Fruit fly (Drosophila melanogaster) whole organism, prepupa: ENCODE data around the gene CG33631.

ENCODE experiments used
- Blimp-1 ChIP-seq: fragments of 200-800 bp; sonication (Bioruptor generic); optimal IDR thresholded peaks from 3 replicates; lab custom pipeline; 2017; ENCODE audit warnings: missing biosample characterization, missing genetic modification characterization, mild to moderate bottlenecking, moderate library complexity, missing genetic modification reagents
- CG10669 ChIP-seq: fragments of 200-800 bp; sonication (Bioruptor generic); optimal IDR thresholded peaks from 3 replicates; lab custom pipeline; 2018; ENCODE audit warnings: missing biosample characterization, mild to moderate bottlenecking, missing genetic modification characterization, moderate library complexity
- CG11762 ChIP-seq: fragments of 200-800 bp; sonication (Bioruptor generic); optimal IDR thresholded peaks from 3 replicates; lab custom pipeline; 2016; ENCODE audit warnings: missing biosample characterization, missing genetic modification characterization; ENCODE audit not compliant: insufficient read depth
- CG11902 ChIP-seq: fragments of 200-800 bp; sonication (Bioruptor generic); optimal IDR thresholded peaks from 3 replicates; lab custom pipeline; 2016; ENCODE audit warnings: missing biosample characterization, missing genetic modification characterization
- CG15336 ChIP-seq: fragments of 200-800 bp; sonication (Bioruptor generic); IDR thresholded peaks from 2 replicates; pipeline ENCODE4 v1.3.6; 2022; ENCODE audit warnings: missing biosample characterization, missing genetic modification characterization
- CG1621 ChIP-seq: fragments of 200-800 bp; sonication (Bioruptor generic); optimal IDR thresholded peaks from 3 replicates; lab custom pipeline; 2018; ENCODE audit warnings: missing biosample characterization, mild to moderate bottlenecking, missing genetic modification characterization
- CG16779 ChIP-seq: fragments of 200-800 bp; sonication (Bioruptor generic); optimal IDR thresholded peaks from 3 replicates; lab custom pipeline; 2017; ENCODE audit warnings: missing biosample characterization, mild to moderate bottlenecking, missing genetic modification characterization
- CG3032 ChIP-seq: fragments of 200-800 bp; optimal IDR thresholded peaks from 2 replicates; lab custom pipeline; 2019; ENCODE audit warnings: missing biosample characterization, mild to moderate bottlenecking, missing genetic modification characterization, moderate library complexity
- CG32006 ChIP-seq: fragments of 200-800 bp; sonication (Bioruptor generic); optimal IDR thresholded peaks from 3 replicates; lab custom pipeline; 2017; ENCODE audit warnings: missing biosample characterization, mild to moderate bottlenecking, missing genetic modification characterization
- CG34406 ChIP-seq: fragments of 200-800 bp; sonication (Bioruptor generic); optimal IDR thresholded peaks from 3 replicates; lab custom pipeline; 2016; ENCODE audit warnings: missing biosample characterization, missing genetic modification characterization
- CG4318 ChIP-seq: fragments of 200-800 bp; sonication (Bioruptor generic); optimal IDR thresholded peaks from 3 replicates; lab custom pipeline; 2017; ENCODE audit warnings: missing biosample characterization, mild to moderate bottlenecking, missing genetic modification characterization
- CG6163 ChIP-seq: fragments of 200-800 bp; sonication (Bioruptor generic); IDR thresholded peaks from 3 replicates; pipeline ENCODE4 v1.3.6; 2022; ENCODE audit warnings: missing biosample characterization, missing genetic modification characterization
- CG6792 ChIP-seq: fragments of 200-800 bp; sonication (Bioruptor generic); optimal IDR thresholded peaks from 3 replicates; lab custom pipeline; 2016; ENCODE audit warnings: missing biosample characterization, missing genetic modification characterization
- CG6808 ChIP-seq: fragments of 200-800 bp; sonication (Bioruptor generic); optimal IDR thresholded peaks from 3 replicates; lab custom pipeline; 2017; ENCODE audit warnings: missing biosample characterization, missing genetic modification characterization, mild to moderate bottlenecking, moderate library complexity, missing genetic modification reagents
- CG6854 ChIP-seq: fragments of 200-800 bp; sonication (Bioruptor generic); optimal IDR thresholded peaks from 2 replicates; lab custom pipeline; 2017; ENCODE audit warnings: missing biosample characterization, mild to moderate bottlenecking, missing genetic modification characterization
- CG7368 ChIP-seq: fragments of 200-800 bp; sonication (Bioruptor generic); optimal IDR thresholded peaks from 3 replicates; lab custom pipeline; 2016; ENCODE audit warnings: missing biosample characterization, missing genetic modification characterization
- CG8119 ChIP-seq: fragments of 200-800 bp; sonication (Bioruptor generic); IDR thresholded peaks from 3 replicates; pipeline ENCODE4 v1.3.6; 2022; ENCODE audit warnings: missing biosample characterization, missing genetic modification characterization
- CG8319 ChIP-seq: fragments of 200-800 bp; sonication (Bioruptor generic); optimal IDR thresholded peaks from 3 replicates; lab custom pipeline; 2016; ENCODE audit warnings: missing biosample characterization, missing genetic modification characterization
- CG8632 ChIP-seq: fragments of 200-800 bp; sonication (Bioruptor generic); optimal IDR thresholded peaks from 3 replicates; lab custom pipeline; 2016; ENCODE audit warnings: missing biosample characterization, missing genetic modification characterization
- CG9139 ChIP-seq: fragments of 200-800 bp; sonication (Bioruptor generic); optimal IDR thresholded peaks from 3 replicates; lab custom pipeline; 2017; ENCODE audit warnings: missing biosample characterization, mild to moderate bottlenecking, missing genetic modification characterization
- Eip75B ChIP-seq: fragments of 200-800 bp; sonication (Bioruptor generic); optimal IDR thresholded peaks from 3 replicates; lab custom pipeline; 2016; ENCODE audit warnings: missing biosample characterization, missing genetic modification characterization
- Eip78C ChIP-seq: fragments of 200-800 bp; sonication (Bioruptor generic); peaks from one replicate; lab custom pipeline; 2016; ENCODE audit warnings: missing biosample characterization, missing genetic modification characterization
- Eip93F ChIP-seq: fragments of 200-800 bp; sonication (Bioruptor generic); optimal IDR thresholded peaks from 2 replicates; lab custom pipeline; 2016; ENCODE audit warnings: missing biosample characterization, mild to moderate bottlenecking, missing genetic modification characterization
- Ets21C ChIP-seq: fragments of 200-800 bp; sonication (Bioruptor generic); optimal IDR thresholded peaks from 3 replicates; lab custom pipeline; 2016; ENCODE audit warnings: missing biosample characterization, missing genetic modification characterization
- Ets96B ChIP-seq: fragments of 200-800 bp; optimal IDR thresholded peaks from 2 replicates; lab custom pipeline; 2019; ENCODE audit warnings: missing biosample characterization, mild to moderate bottlenecking, missing genetic modification characterization, moderate library complexity
- Gug ChIP-seq: fragments of 200-800 bp; sonication (Bioruptor generic); IDR thresholded peaks from 2 replicates; pipeline ENCODE4 v1.3.6; 2022; ENCODE audit warnings: missing biosample characterization, missing genetic modification characterization
- Hr38 ChIP-seq: sonication (Bioruptor generic); optimal IDR thresholded peaks from 2 replicates; lab custom pipeline; 2016; ENCODE audit warnings: missing biosample characterization, missing genetic modification characterization
- Hr4 ChIP-seq: fragments of 200-800 bp; sonication (Bioruptor generic); optimal IDR thresholded peaks from 3 replicates; lab custom pipeline; 2016; ENCODE audit warnings: missing biosample characterization, missing genetic modification characterization
- Lpt ChIP-seq: fragments of 200-800 bp; sonication (Bioruptor generic); optimal IDR thresholded peaks from 3 replicates; lab custom pipeline; 2016; ENCODE audit warnings: missing biosample characterization, missing genetic modification characterization
- Met ChIP-seq: fragments of 200-800 bp; sonication (Bioruptor generic); optimal IDR thresholded peaks from 3 replicates; lab custom pipeline; 2016; ENCODE audit warnings: missing biosample characterization, missing genetic modification characterization
- OdsH ChIP-seq: fragments of 200-800 bp; sonication (Bioruptor generic); optimal IDR thresholded peaks from 3 replicates; lab custom pipeline; 2016; ENCODE audit warnings: missing biosample characterization, missing genetic modification characterization
- Smox ChIP-seq: fragments of 200-800 bp; sonication (Bioruptor generic); optimal IDR thresholded peaks from 3 replicates; lab custom pipeline; 2016; ENCODE audit warnings: missing biosample characterization, missing genetic modification characterization
- Sox102F ChIP-seq: fragments of 200-800 bp; sonication (Bioruptor generic); optimal IDR thresholded peaks from 2 replicates; lab custom pipeline; 2016; ENCODE audit warnings: missing biosample characterization, mild to moderate bottlenecking, missing genetic modification characterization
- Sox14 ChIP-seq: fragments of 200-800 bp; sonication (Bioruptor generic); optimal IDR thresholded peaks from 3 replicates; lab custom pipeline; 2016; ENCODE audit warnings: missing biosample characterization, missing genetic modification characterization
- Sox15 ChIP-seq: fragments of 200-800 bp; sonication (Bioruptor generic); optimal IDR thresholded peaks from 3 replicates; lab custom pipeline; 2016; ENCODE audit warnings: missing biosample characterization, missing genetic modification characterization
- achi ChIP-seq: fragments of 200-800 bp; sonication (Bioruptor generic); optimal IDR thresholded peaks from 3 replicates; lab custom pipeline; 2016; ENCODE audit warnings: missing biosample characterization, missing genetic modification characterization
- acj6 ChIP-seq: fragments of 200-800 bp; sonication (Bioruptor generic); optimal IDR thresholded peaks from 3 replicates; lab custom pipeline; 2016; ENCODE audit warnings: missing biosample characterization, missing genetic modification characterization
- cyc ChIP-seq: fragments of 200-800 bp; sonication (Bioruptor generic); optimal IDR thresholded peaks from 3 replicates; lab custom pipeline; 2016; ENCODE audit warnings: missing biosample characterization, missing genetic modification characterization
- dac ChIP-seq: fragments of 200-800 bp; sonication (Bioruptor generic); optimal IDR thresholded peaks from 2 replicates; lab custom pipeline; 2017; ENCODE audit warnings: missing biosample characterization, mild to moderate bottlenecking, missing genetic modification characterization
- dsx ChIP-seq: fragments of 200-800 bp; optimal IDR thresholded peaks from 3 replicates; lab custom pipeline; 2019; ENCODE audit warnings: missing biosample characterization, mild to moderate bottlenecking, missing genetic modification characterization, moderate library complexity; ENCODE audit not compliant: poor library complexity, severe bottlenecking
- eg ChIP-seq: fragments of 200-800 bp; sonication (Bioruptor generic); IDR thresholded peaks from 3 replicates; pipeline ENCODE4 v1.3.6; 2022; ENCODE audit warnings: missing biosample characterization, missing genetic modification characterization
- esn ChIP-seq: fragments of 200-800 bp; sonication (Bioruptor generic); optimal IDR thresholded peaks from 2 replicates; lab custom pipeline; 2016; ENCODE audit warnings: missing biosample characterization, mild to moderate bottlenecking, missing genetic modification characterization, moderate library complexity
- fd59A ChIP-seq: fragments of 200-800 bp; sonication (Bioruptor generic); optimal IDR thresholded peaks from 2 replicates; lab custom pipeline; 2017; ENCODE audit warnings: missing biosample characterization, mild to moderate bottlenecking, missing genetic modification characterization, missing genetic modification reagents
- fkh ChIP-seq: fragments of 200-800 bp; sonication (Bioruptor generic); optimal IDR thresholded peaks from 3 replicates; lab custom pipeline; 2017; ENCODE audit warnings: missing biosample characterization, mild to moderate bottlenecking, missing genetic modification characterization, moderate library complexity
- lz ChIP-seq: fragments of 200-800 bp; sonication (Bioruptor generic); optimal IDR thresholded peaks from 3 replicates; lab custom pipeline; 2016; ENCODE audit warnings: missing biosample characterization, missing genetic modification characterization
- net ChIP-seq: fragments of 200-800 bp; sonication (Bioruptor generic); optimal IDR thresholded peaks from 3 replicates; lab custom pipeline; 2016; ENCODE audit warnings: missing biosample characterization, missing genetic modification characterization
- pdm3 ChIP-seq: fragments of 200-800 bp; sonication (Bioruptor generic); optimal IDR thresholded peaks from 3 replicates; lab custom pipeline; 2016; ENCODE audit warnings: missing biosample characterization, missing genetic modification characterization
- salr ChIP-seq, 2 experiments: fragments of 200-800 bp; sonication (Bioruptor generic); optimal IDR thresholded peaks; 3 replicates each; lab custom pipeline; 2016 to 2018; ENCODE audit warnings: missing biosample characterization in 2 of 2, missing genetic modification characterization in 2 of 2, mild to moderate bottlenecking in 1 of 2
- ss ChIP-seq, 2 experiments: fragments of 200-800 bp; sonication (Bioruptor generic); optimal IDR thresholded peaks; 2 replicates in 1 of 2; 3 replicates in 1 of 2; lab custom pipeline; 2017 to 2018; ENCODE audit warnings: mild to moderate bottlenecking in 2 of 2, missing biosample characterization in 2 of 2, missing genetic modification characterization in 2 of 2, moderate library complexity in 1 of 2
- topi ChIP-seq: fragments of 200-800 bp; sonication (Bioruptor generic); optimal IDR thresholded peaks from 3 replicates; lab custom pipeline; 2016; ENCODE audit warnings: missing biosample characterization, missing genetic modification characterization

CG33631 gene

DNA sequence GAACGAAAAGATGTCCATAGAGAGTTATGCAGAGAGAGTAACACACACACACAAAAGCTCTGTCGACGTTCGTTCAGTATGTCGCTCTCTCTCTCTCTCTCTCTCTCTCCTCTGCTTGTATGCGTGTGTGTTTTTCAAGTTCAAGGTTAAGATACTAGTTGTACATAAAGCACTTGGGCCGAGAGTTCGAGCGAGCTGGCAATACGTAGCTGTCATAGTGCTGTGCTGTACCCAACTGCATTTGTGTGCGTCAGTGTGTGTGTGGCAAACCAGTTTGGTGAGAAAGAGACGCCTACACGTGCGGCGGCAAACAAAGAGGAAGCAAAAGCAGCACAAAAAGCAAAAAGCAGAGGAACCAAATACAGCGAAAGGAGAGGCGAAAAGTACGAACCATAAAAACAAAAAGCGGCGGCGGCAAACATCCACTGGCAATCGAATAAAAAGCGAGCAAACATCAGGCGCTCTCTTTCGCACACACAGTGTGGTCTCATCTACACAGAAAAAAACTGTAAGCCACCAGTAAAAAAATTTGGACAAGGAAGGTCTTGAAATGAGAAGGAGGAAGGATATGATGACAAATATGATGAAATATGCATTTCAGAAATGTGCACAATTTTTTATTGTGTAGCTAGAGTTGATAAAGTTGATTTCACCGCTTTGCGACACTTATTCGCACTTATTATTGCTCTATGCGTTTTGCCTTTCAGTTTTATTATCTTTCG, 23.6 kb downstream of the CG33631 start:
- TF ChIP-seq CG16779 (tag; lab: Kevin White, UChicago) (peak; percentile 66), CG9139 (GFP tag; lab: Kevin White, UChicago) (peak; percentile 77), acj6 (GFP tag; lab: Kevin White, UChicago) (peak; percentile 95), lz (GFP tag; lab: Kevin White, UChicago) (peak; percentile 85), ss (GFP tag; optimal IDR thresholded peaks at IDR 0.05; lab: Kevin White, UChicago) (peak; percentile 72 to 87), CG15336 (GFP tag; lab: Robert Waterston, UW) (peak; percentile 86), CG8632 (GFP tag; lab: Kevin White, UChicago) (peak; percentile 88), CG10669 (peak; percentile 88), Hr4 (GFP tag; lab: Kevin White, UChicago) (peak; percentile 91), CG8119 (peak; percentile 91), CG11902 (GFP tag; lab: Kevin White, UChicago) (peak; percentile 85), Sox14 (GFP tag; lab: Kevin White, UChicago) (peak; percentile 91), Ets96B (peak; percentile 90), CG7368 (GFP tag; lab: Kevin White, UChicago) (peak; percentile 91), Eip93F (GFP tag; lab: Kevin White, UChicago) (peak; percentile 39), Eip78C (peak; percentile 98), CG34406 (GFP tag; lab: Kevin White, UChicago) (peak; percentile 87), salr (GFP tag; optimal IDR thresholded peaks at IDR 0.05; lab: Kevin White, UChicago) (peak; percentile 90 to 91), pdm3 (GFP tag; lab: Kevin White, UChicago) (peak; percentile 95), fkh (GFP tag; lab: Kevin White, UChicago) (peak; percentile 79), dac (GFP tag; lab: Kevin White, UChicago) (peak; percentile 73), CG6854 (GFP tag; lab: Kevin White, UChicago) (no peak), Sox15 (peak; percentile 87), CG3032 (tag; lab: Kevin White, UChicago) (peak; percentile 88), Blimp-1 (GFP tag; lab: Kevin White, UChicago) (peak; percentile 23), achi (peak; percentile 91), eg (peak; percentile 94), CG6808 (GFP tag; lab: Kevin White, UChicago) (peak; percentile 84), dsx (GFP tag; lab: Kevin White, UChicago) (peak; percentile 85), cyc (GFP tag; lab: Kevin White, UChicago) (peak; percentile 85), Ets21C (peak; percentile 78), Lpt (GFP tag; lab: Kevin White, UChicago) (peak; percentile 84), Eip75B (GFP tag; lab: Kevin White, UChicago) (peak; percentile 89), esn (GFP tag; lab: Kevin White, UChicago) (peak; percentile 88), CG8319 (GFP tag; lab: Kevin White, UChicago) (peak; percentile 82), fd59A (GFP tag; lab: Kevin White, UChicago) (peak; percentile 90), CG32006 (GFP tag; lab: Kevin White, UChicago) (peak; percentile 93), CG4318 (GFP tag; lab: Kevin White, UChicago) (peak; percentile 78), CG6792 (GFP tag; lab: Kevin White, UChicago) (peak; percentile 90), CG1621 (tag; lab: Kevin White, UChicago) (peak; percentile 88), net (GFP tag; lab: Kevin White, UChicago) (peak; percentile 93), Sox102F (GFP tag; lab: Kevin White, UChicago) (peak; percentile 81), topi (GFP tag; lab: Kevin White, UChicago) (peak; percentile 87), CG11762 (GFP tag; lab: Kevin White, UChicago) (peak; percentile 91), Smox (peak; percentile 84), OdsH (GFP tag; lab: Kevin White, UChicago) (peak; percentile 94), CG6163 (GFP tag; lab: Robert Waterston, UW) (peak; percentile 96), Hr38 (GFP tag; lab: Kevin White, UChicago) (no peak), Gug (GFP tag; lab: Robert Waterston, UW) (peak; percentile 93), Met (peak; percentile 86)
